Worm (Caenorhabditis elegans): ENCODE data around the gene best-22.

DNA sequence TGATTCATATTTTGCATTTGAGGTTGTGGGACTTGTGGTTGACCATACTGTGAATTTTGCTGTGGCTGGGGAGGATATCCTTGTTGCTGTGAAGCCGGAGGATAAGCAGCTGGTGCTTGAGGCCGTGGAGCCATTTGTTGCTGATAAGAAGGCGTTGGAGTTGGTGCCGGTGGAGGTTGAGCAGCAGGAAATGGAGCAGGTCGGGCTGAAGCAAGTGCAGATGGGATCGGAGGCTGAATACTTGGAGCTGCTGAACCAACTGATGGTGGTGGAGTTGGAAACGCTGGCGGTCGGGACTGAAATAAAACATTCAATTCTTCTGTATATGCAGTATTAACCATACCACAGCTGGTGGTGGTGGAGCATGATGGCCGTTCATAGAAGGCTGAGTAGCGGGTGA is 10.2 kb downstream of the best-22 start:
- no peak for TF ChIP-seq snpc-4 (tag; optimal IDR thresholded peaks at IDR 0.05)
- no peak for TF ChIP-seq lsy-2 (tag; optimal IDR thresholded peaks at IDR 0.05)
- no peak for TF ChIP-seq ham-2 (GFP tag; optimal IDR thresholded peaks at IDR 0.05)
- no peak for TF ChIP-seq pha-4 (tag; optimal IDR thresholded peaks at IDR 0.05)
- no peak for TF ChIP-seq unc-62 (GFP tag; optimal IDR thresholded peaks at IDR 0.05)
- no peak for TF ChIP-seq nhr-28 (tag; optimal IDR thresholded peaks at IDR 0.05)
- no peak for TF ChIP-seq nhr-237 (tag; optimal IDR thresholded peaks at IDR 0.05)
